Fruit fly (Drosophila melanogaster) whole organism, wandering third instar larva: ENCODE data around the gene Btk.

Experiments used
- CG32264 ChIP-seq: fragments of 200-800 bp; sonication (Bioruptor generic); optimal IDR thresholded peaks from 2 replicates; lab custom pipeline; 2016; ENCODE audit warnings: missing biosample characterization, missing genetic modification characterization
- CG9705 ChIP-seq: fragments of 200-800 bp; sonication (Bioruptor generic); optimal IDR thresholded peaks from 2 replicates; lab custom pipeline; 2018; ENCODE audit warnings: missing biosample characterization, mild to moderate bottlenecking, missing genetic modification characterization
- CrebA ChIP-seq: fragments of 200-800 bp; sonication (Bioruptor generic); optimal IDR thresholded peaks from 2 replicates; lab custom pipeline; 2016; ENCODE audit warnings: missing biosample characterization, mild to moderate bottlenecking, missing genetic modification characterization, borderline replicate concordance
- Dfd ChIP-seq: fragments of >200 bp; optimal IDR thresholded peaks from 2 replicates; lab custom pipeline; 2017; ENCODE audit warnings: missing biosample characterization, missing genetic modification characterization
- Dif ChIP-seq: fragments of 200-275, 200-300 bp; sonication (Bioruptor generic); optimal IDR thresholded peaks from 2 replicates; lab custom pipeline; 2018; ENCODE audit warnings: missing biosample characterization, missing genetic modification characterization; ENCODE audit not compliant: partially characterized antibody
- Hnf4 ChIP-seq: fragments of 200-800 bp; sonication (Bioruptor generic); optimal IDR thresholded peaks from 2 replicates; lab custom pipeline; 2016; ENCODE audit warnings: missing biosample characterization, mild to moderate bottlenecking, missing genetic modification characterization
- Hr78 ChIP-seq: fragments of >200 bp; optimal IDR thresholded peaks from 2 replicates; lab custom pipeline; 2017; ENCODE audit warnings: missing biosample characterization, missing genetic modification characterization
- Hr83 ChIP-seq: fragments of 200-300 bp; sonication (Bioruptor generic); optimal IDR thresholded peaks from 2 replicates; lab custom pipeline; 2016; ENCODE audit warnings: missing biosample characterization, mild to moderate bottlenecking, missing genetic modification characterization, moderate library complexity; ENCODE audit not compliant: poor library complexity, severe bottlenecking
- Jra ChIP-seq: sonication (Bioruptor generic); optimal IDR thresholded peaks from 2 replicates; lab custom pipeline; 2016; ENCODE audit warnings: missing biosample characterization, missing genetic modification characterization
- Mio ChIP-seq: sonication (Bioruptor generic); optimal IDR thresholded peaks from 2 replicates; lab custom pipeline; 2016; ENCODE audit warnings: missing biosample characterization, missing genetic modification characterization
- Myc ChIP-seq: fragments of >200 bp; optimal IDR thresholded peaks from 2 replicates; lab custom pipeline; 2017
- N ChIP-seq: fragments of >200 bp; optimal IDR thresholded peaks from 2 replicates; lab custom pipeline; 2018; ENCODE audit warnings: missing biosample characterization, missing external identifiers, missing genetic modification characterization
- OdsH ChIP-seq: fragments of 200-800 bp; sonication (Bioruptor generic); optimal IDR thresholded peaks from 2 replicates; lab custom pipeline; 2016; ENCODE audit warnings: missing biosample characterization, mild to moderate bottlenecking, missing genetic modification characterization
- Rel ChIP-seq, 2 experiments: fragments of 200-800 bp; sonication (Bioruptor generic) in 1 of 2; optimal IDR thresholded peaks; 2 replicates in 1 of 2; 3 replicates in 1 of 2; lab custom pipeline; 2016 to 2019; ENCODE audit warnings: mild to moderate bottlenecking in 2 of 2, missing biosample characterization in 2 of 2, missing genetic modification characterization in 2 of 2, moderate library complexity in 1 of 2
- Sp1 ChIP-seq: fragments of 200-800 bp; sonication (Bioruptor generic); optimal IDR thresholded peaks from 3 replicates; lab custom pipeline; 2019; ENCODE audit warnings: missing biosample characterization, mild to moderate bottlenecking, missing genetic modification characterization, moderate library complexity
- Vsx2 ChIP-seq: fragments of 200-300, 225-300 bp; sonication (Bioruptor generic); optimal IDR thresholded peaks from 2 replicates; lab custom pipeline; 2018; ENCODE audit warnings: missing biosample characterization, missing genetic modification characterization; ENCODE audit not compliant: partially characterized antibody
- br ChIP-seq: fragments of 200-800 bp; sonication (Bioruptor generic); optimal IDR thresholded peaks from 2 replicates; lab custom pipeline; 2016; ENCODE audit warnings: missing biosample characterization, missing genetic modification characterization
- brk ChIP-seq: fragments of 200-800 bp; sonication (Bioruptor generic); optimal IDR thresholded peaks from 2 replicates; lab custom pipeline; 2016; ENCODE audit warnings: missing biosample characterization, mild to moderate bottlenecking, missing genetic modification characterization
- dmrt93B ChIP-seq: fragments of 200-800 bp; sonication (Bioruptor generic); optimal IDR thresholded peaks from 2 replicates; lab custom pipeline; 2018; ENCODE audit warnings: missing biosample characterization, mild to moderate bottlenecking, missing genetic modification characterization
- dsf ChIP-seq: sonication (Bioruptor generic); optimal IDR thresholded peaks from 2 replicates; lab custom pipeline; 2016; ENCODE audit warnings: missing biosample characterization, missing genetic modification characterization, borderline replicate concordance
- foxo ChIP-seq, 2 experiments: fragments of 200-800 bp; sonication (Bioruptor generic); optimal IDR thresholded peaks; 2 replicates in 1 of 2; 3 replicates in 1 of 2; lab custom pipeline; 2016 to 2017; ENCODE audit warnings: missing biosample characterization in 2 of 2, missing genetic modification characterization in 2 of 2
- fru ChIP-seq: fragments of 200-800 bp; sonication (Bioruptor generic); optimal IDR thresholded peaks from 3 replicates; lab custom pipeline; 2016; ENCODE audit warnings: missing biosample characterization, mild to moderate bottlenecking, missing genetic modification characterization
- h ChIP-seq: fragments of 200-800 bp; sonication (Bioruptor generic); optimal IDR thresholded peaks from 3 replicates; lab custom pipeline; 2016; ENCODE audit warnings: missing biosample characterization, mild to moderate bottlenecking, missing genetic modification characterization
- jim ChIP-seq: fragments of 175-275, 200-325 bp; sonication (Bioruptor generic); optimal IDR thresholded peaks from 2 replicates; lab custom pipeline; 2016; ENCODE audit warnings: missing biosample characterization, mild to moderate bottlenecking, missing genetic modification characterization
- pan ChIP-seq: fragments of >200 bp; optimal IDR thresholded peaks from 2 replicates; lab custom pipeline; 2017
- psq ChIP-seq: fragments of 200-800 bp; sonication (Bioruptor generic); optimal IDR thresholded peaks from 3 replicates; lab custom pipeline; 2017; ENCODE audit warnings: missing biosample characterization, mild to moderate bottlenecking, missing genetic modification characterization, moderate library complexity
- rgr ChIP-seq: fragments of 200-800 bp; sonication (Bioruptor generic); optimal IDR thresholded peaks from 3 replicates; lab custom pipeline; 2016; ENCODE audit warnings: missing biosample characterization, mild to moderate bottlenecking, missing genetic modification characterization
- sage ChIP-seq: fragments of 200-800 bp; sonication (Bioruptor generic); optimal IDR thresholded peaks from 2 replicates; lab custom pipeline; 2016; ENCODE audit warnings: missing biosample characterization, mild to moderate bottlenecking, missing genetic modification characterization
- sv ChIP-seq: fragments of 200-800 bp; sonication (Bioruptor generic); optimal IDR thresholded peaks from 3 replicates; lab custom pipeline; 2016; ENCODE audit warnings: missing biosample characterization, missing genetic modification characterization
- tai ChIP-seq: sonication (Bioruptor generic); optimal IDR thresholded peaks from 2 replicates; lab custom pipeline; 2016; ENCODE audit warnings: missing biosample characterization, missing genetic modification characterization
- usp ChIP-seq: fragments of >200 bp; optimal IDR thresholded peaks from 2 replicates; lab custom pipeline; 2017; ENCODE audit warnings: missing biosample characterization, missing genetic modification characterization
- woc ChIP-seq: sonication (Bioruptor generic); optimal IDR thresholded peaks from 2 replicates; lab custom pipeline; 2016; ENCODE audit warnings: missing biosample characterization, mild to moderate bottlenecking, missing genetic modification characterization

Gene Btk

DNA sequence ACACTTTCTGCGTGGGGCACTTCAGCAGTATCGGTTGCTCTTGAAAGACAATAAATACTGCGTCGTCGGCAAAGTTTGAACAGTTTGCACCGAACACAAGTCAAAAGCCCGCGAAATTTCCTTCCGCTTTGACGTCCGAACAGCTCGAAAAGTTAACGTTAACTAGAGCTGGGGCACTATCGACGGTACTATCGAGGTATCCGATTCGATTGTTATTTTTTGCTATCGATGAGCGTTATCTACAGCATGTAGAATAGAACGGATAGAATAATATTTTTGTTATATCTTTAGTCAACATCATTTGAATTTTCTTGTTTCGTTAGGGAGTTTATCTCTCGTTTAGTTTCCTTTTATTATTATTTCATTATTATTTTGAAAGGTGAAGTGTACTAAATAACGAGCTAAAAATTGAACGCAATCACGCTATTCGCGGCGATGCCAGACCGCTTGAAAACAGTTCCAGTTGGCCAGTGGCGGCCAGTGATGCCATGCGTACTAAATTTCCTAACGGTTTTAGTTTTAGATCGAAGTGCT is 61.1 kb downstream of the Btk start, which contains the start of gene Pvr:
Gene Pvr (minus strand): TSS at position 167 of the 534 bp plus-strand sequence.
- TF ChIP-seq h (GFP tag; lab: Kevin White, UChicago) = peak; percentile 18
- peak; percentile 15 for TF ChIP-seq CrebA (GFP tag; lab: Kevin White, UChicago)
- TF ChIP-seq Hr78 = no peak
- TF ChIP-seq woc (GFP tag; lab: Kevin White, UChicago) = no peak
- TF ChIP-seq jim (GFP tag; lab: Kevin White, UChicago) = peak; percentile 30
- TF ChIP-seq tai = peak; percentile 19
- TF ChIP-seq psq (GFP tag; lab: Kevin White, UChicago) = no peak
- TF ChIP-seq Myc (lab: Kevin White, UChicago) = peak; percentile 88
- no peak for TF ChIP-seq foxo (GFP tag; optimal IDR thresholded peaks at IDR 0.05; lab: Kevin White, UChicago)
- TF ChIP-seq CG32264 (GFP tag; lab: Kevin White, UChicago) = no peak
- TF ChIP-seq Hr83 (GFP tag; lab: Kevin White, UChicago) = peak; percentile 46
- TF ChIP-seq brk (GFP tag; lab: Kevin White, UChicago) = peak; percentile 68
- TF ChIP-seq OdsH (GFP tag; lab: Kevin White, UChicago) = no peak
- TF ChIP-seq Jra (GFP tag; lab: Kevin White, UChicago) = no peak
- no peak for TF ChIP-seq pan
- peak; percentile 42 for TF ChIP-seq sage
- no peak for TF ChIP-seq Dif (GFP tag; lab: Kevin White, UChicago)
- TF ChIP-seq Dfd (GFP tag; lab: Kevin White, UChicago) = no peak
- no peak for TF ChIP-seq rgr (GFP tag; lab: Kevin White, UChicago)
- no peak for TF ChIP-seq Hnf4 (GFP tag; lab: Kevin White, UChicago)
- TF ChIP-seq N (GFP tag; lab: Kevin White, UChicago) = no peak
- TF ChIP-seq dsf (GFP tag; lab: Kevin White, UChicago) = no peak
- no peak for TF ChIP-seq usp (GFP tag; lab: Kevin White, UChicago)

DNA sequence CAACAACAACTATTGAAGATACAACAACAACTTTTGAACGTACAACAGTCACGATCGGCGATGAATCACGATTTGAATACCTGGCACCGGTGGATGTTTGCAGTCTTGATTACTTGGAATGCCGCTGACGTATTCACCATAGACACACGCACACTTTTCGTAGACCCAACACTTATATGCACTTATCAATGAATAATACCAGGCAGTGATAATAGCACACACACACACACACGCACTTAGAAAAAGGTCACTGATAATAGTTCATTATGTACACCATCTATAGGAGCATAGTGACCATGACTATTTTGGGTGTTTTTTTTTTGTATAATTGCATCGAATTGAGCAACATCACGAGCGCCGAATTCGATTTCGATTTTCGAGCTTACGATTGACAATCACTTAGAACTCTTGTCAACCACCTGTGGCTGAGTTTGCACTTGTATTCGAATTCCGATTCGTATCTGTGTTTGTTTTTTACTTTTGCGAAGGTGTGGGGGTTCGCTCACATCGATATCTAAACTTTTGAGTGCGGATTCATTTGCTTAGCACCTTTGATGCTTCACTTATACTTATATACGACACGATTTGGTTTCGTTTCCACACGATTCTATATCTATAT is 61.7 kb downstream of the Btk start:
- TF ChIP-seq h (GFP tag; lab: Kevin White, UChicago) (peak; percentile 24), dmrt93B (GFP tag; lab: Kevin White, UChicago) (no peak), psq (GFP tag; lab: Kevin White, UChicago) (no peak), OdsH (GFP tag; lab: Kevin White, UChicago) (peak; percentile 27)
- TF ChIP-seq, all 38 proteins: peak for 2

DNA sequence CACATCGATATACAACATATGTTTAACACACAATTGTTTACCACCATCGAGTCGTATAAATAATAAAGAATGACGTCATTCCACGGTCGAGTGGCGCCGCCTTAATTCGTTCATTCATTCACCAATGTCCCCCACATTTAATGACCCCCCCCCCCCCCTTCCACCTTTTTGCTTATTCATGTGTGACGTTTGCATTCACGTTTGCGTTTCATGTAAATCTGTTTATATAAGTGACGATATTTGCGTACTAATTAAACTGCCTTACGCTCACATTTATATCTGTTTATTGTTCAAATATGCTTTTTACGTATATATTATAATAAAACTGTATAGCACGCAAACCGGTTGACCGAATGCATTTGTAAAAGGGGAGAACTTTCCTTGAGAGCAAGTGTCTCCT is 67.3 kb downstream of the Btk start:
- TF ChIP-seq foxo (GFP tag; optimal IDR thresholded peaks at IDR 0.05; lab: Kevin White, UChicago) (no peak), Mio (GFP tag; lab: Kevin White, UChicago) (no peak), N (GFP tag; lab: Kevin White, UChicago) (no peak), Rel (GFP tag; optimal IDR thresholded peaks at IDR 0.05; lab: Kevin White, UChicago) (no peak), Rel (tag; optimal IDR thresholded peaks at IDR 0.05; lab: Kevin White, UChicago) (peak; percentile 15), Myc (lab: Kevin White, UChicago) (no peak), Hr83 (GFP tag; lab: Kevin White, UChicago) (peak; percentile 20), rgr (GFP tag; lab: Kevin White, UChicago) (peak; percentile 50), CG9705 (GFP tag; lab: Kevin White, UChicago) (peak; percentile 16), brk (GFP tag; lab: Kevin White, UChicago) (no peak), Sp1 (GFP tag; lab: Kevin White, UChicago) (peak; percentile 28), OdsH (GFP tag; lab: Kevin White, UChicago) (peak; percentile 15), Hnf4 (GFP tag; lab: Kevin White, UChicago) (peak; percentile 27), sv (no peak), br (GFP tag; lab: Kevin White, UChicago) (peak; percentile 42), fru (no peak), Dfd (GFP tag; lab: Kevin White, UChicago) (no peak), Vsx2 (GFP tag; lab: Kevin White, UChicago) (no peak), dmrt93B (GFP tag; lab: Kevin White, UChicago) (no peak), sage (no peak), h (GFP tag; lab: Kevin White, UChicago) (peak; percentile 21)
